ENCODE assay signal across 2 fruit fly cellular contexts in genomic region chrX:7194778-7195177, dm6.
A peak's percentile ranks its signal among the peaks of the same experiment; 100 is the strongest.
TF ChIP-seq lines count a peak whose summit lies in the region.

No protein-coding gene starts in this region.

TF ChIP-seq in whole organism, embryonic, 481 proteins besides CTCF, POLR2A, EP300 and RAD21 (continued from another document):
- TF ChIP-seq Scr (GFP tag; IDR thresholded peaks at IDR 0.05; lab: Robert Waterston, UW; ENCODE audit: partially characterized antibody) = no peak
- TF ChIP-seq CG13287 (GFP tag; IDR thresholded peaks at IDR 0.05; lab: Robert Waterston, UW; ENCODE audit: partially characterized antibody) = no peak
- no peak for TF ChIP-seq CG3281 (GFP tag; optimal IDR thresholded peaks at IDR 0.05; lab: Kevin White, UChicago)
- no peak for TF ChIP-seq p53 (GFP tag; optimal IDR thresholded peaks at IDR 0.05; lab: Kevin White, UChicago)
- TF ChIP-seq CrebB (tag; optimal IDR thresholded peaks at IDR 0.05; lab: Kevin White, UChicago) = no peak
- TF ChIP-seq tio (GFP tag; optimal IDR thresholded peaks at IDR 0.05; lab: Kevin White, UChicago) = no peak
- no peak for TF ChIP-seq D19A (tag; optimal IDR thresholded peaks at IDR 0.05; lab: Kevin White, UChicago)
- TF ChIP-seq bsh (GFP tag; optimal IDR thresholded peaks at IDR 0.05; lab: Kevin White, UChicago) = peak in 1 of 2 experiments; percentile 3
- no peak for TF ChIP-seq dmrt11E (tag; optimal IDR thresholded peaks at IDR 0.05; lab: Kevin White, UChicago)
- no peak for TF ChIP-seq Hr39 (optimal IDR thresholded peaks at IDR 0.05; lab: Kevin White, UChicago)
- no peak for TF ChIP-seq CG16863 (GFP tag; optimal IDR thresholded peaks at IDR 0.05; lab: Kevin White, UChicago)
- no peak for TF ChIP-seq CG30431 (GFP tag; optimal IDR thresholded peaks at IDR 0.05; lab: Kevin White, UChicago)
- no peak for TF ChIP-seq B-H2 (GFP tag; optimal IDR thresholded peaks at IDR 0.05; lab: Kevin White, UChicago)
- peak; percentile 70 for TF ChIP-seq Deaf1 (tag; optimal IDR thresholded peaks at IDR 0.05; lab: Kevin White, UChicago)
- no peak for TF ChIP-seq lmd (GFP tag; IDR thresholded peaks at IDR 0.05; lab: Robert Waterston, UW)
- no peak for TF ChIP-seq GATAe (GFP tag; conservative IDR thresholded peaks at IDR 0.05; lab: Robert Waterston, UW)
- TF ChIP-seq chm (GFP tag; IDR thresholded peaks at IDR 0.05; lab: Robert Waterston, UW) = peak; percentile 48; the same call in 1 of the 2 replicates
- TF ChIP-seq CG6791 (GFP tag; IDR thresholded peaks at IDR 0.05; lab: Robert Waterston, UW; ENCODE audit: partially characterized antibody) = 0 out of 3 replicates have a peak, but pooled peaks have one; percentile 30
- no peak for TF ChIP-seq CG7372 (GFP tag; IDR thresholded peaks at IDR 0.05; lab: Robert Waterston, UW)
- no peak for TF ChIP-seq CG4282 (GFP tag; optimal IDR thresholded peaks at IDR 0.05; lab: Kevin White, UChicago)
- no peak for TF ChIP-seq dmrt99B (tag; optimal IDR thresholded peaks at IDR 0.05; lab: Kevin White, UChicago)
- TF ChIP-seq Jarid2 (GFP tag; optimal IDR thresholded peaks at IDR 0.05; lab: Kevin White, UChicago) = peak; percentile 59

TF ChIP-seq in whole organism, prepupa, 60 proteins besides CTCF, POLR2A, EP300 and RAD21 (continued from another document):
- TF ChIP-seq Sox14 (GFP tag; optimal IDR thresholded peaks at IDR 0.05; lab: Kevin White, UChicago) (no peak), Sox102F (GFP tag; optimal IDR thresholded peaks at IDR 0.05; lab: Kevin White, UChicago) (peak; percentile 5), Ets96B (tag; optimal IDR thresholded peaks at IDR 0.05; lab: Kevin White, UChicago) (no peak), CG31627 (GFP tag; optimal IDR thresholded peaks at IDR 0.05; lab: Kevin White, UChicago) (no peak), fd85E (GFP tag; optimal IDR thresholded peaks at IDR 0.05; lab: Kevin White, UChicago) (no peak), cyc (GFP tag; optimal IDR thresholded peaks at IDR 0.05; lab: Kevin White, UChicago) (no peak), Blimp-1 (GFP tag; optimal IDR thresholded peaks at IDR 0.05; lab: Kevin White, UChicago) (no peak), Met (GFP tag; optimal IDR thresholded peaks at IDR 0.05; lab: Kevin White, UChicago) (no peak), Lpt (GFP tag; optimal IDR thresholded peaks at IDR 0.05; lab: Kevin White, UChicago) (no peak), lz (GFP tag; optimal IDR thresholded peaks at IDR 0.05; lab: Kevin White, UChicago) (no peak), vri (GFP tag; optimal IDR thresholded peaks at IDR 0.05; lab: Kevin White, UChicago) (no peak), CG3032 (tag; optimal IDR thresholded peaks at IDR 0.05; lab: Kevin White, UChicago) (no peak), spab (GFP tag; optimal IDR thresholded peaks at IDR 0.05; lab: Kevin White, UChicago) (no peak), CG6276 (GFP tag; optimal IDR thresholded peaks at IDR 0.05; lab: Kevin White, UChicago) (no peak), CG10669 (GFP tag; optimal IDR thresholded peaks at IDR 0.05; lab: Kevin White, UChicago) (no peak), CG8319 (GFP tag; optimal IDR thresholded peaks at IDR 0.05; lab: Kevin White, UChicago) (no peak), CG3919 (GFP tag; optimal IDR thresholded peaks at IDR 0.05; lab: Kevin White, UChicago) (no peak), dsx (GFP tag; optimal IDR thresholded peaks at IDR 0.05; lab: Kevin White, UChicago; ENCODE audit: poor library complexity, severe bottlenecking) (peak; percentile 60), CG9139 (GFP tag; optimal IDR thresholded peaks at IDR 0.05; lab: Kevin White, UChicago) (no peak), Hr4 (GFP tag; optimal IDR thresholded peaks at IDR 0.05; lab: Kevin White, UChicago) (no peak), svp (GFP tag; lab: Kevin White, UChicago) (peak; percentile 85), pdm3 (GFP tag; optimal IDR thresholded peaks at IDR 0.05; lab: Kevin White, UChicago) (no peak), CG7368 (GFP tag; optimal IDR thresholded peaks at IDR 0.05; lab: Kevin White, UChicago) (no peak), CG6808 (GFP tag; optimal IDR thresholded peaks at IDR 0.05; lab: Kevin White, UChicago) (peak; percentile 23), esn (GFP tag; optimal IDR thresholded peaks at IDR 0.05; lab: Kevin White, UChicago) (no peak), CG11294 (GFP tag; IDR thresholded peaks at IDR 0.05; lab: Robert Waterston, UW) (no peak), CG11902 (GFP tag; optimal IDR thresholded peaks at IDR 0.05; lab: Kevin White, UChicago) (no peak), achi (GFP tag; optimal IDR thresholded peaks at IDR 0.05; lab: Kevin White, UChicago) (no peak), CG16779 (tag; optimal IDR thresholded peaks at IDR 0.05; lab: Kevin White, UChicago) (peak; percentile 49), dac (GFP tag; optimal IDR thresholded peaks at IDR 0.05; lab: Kevin White, UChicago) (no peak), Gug (GFP tag; IDR thresholded peaks at IDR 0.05; lab: Robert Waterston, UW) (no peak), Ets21C (GFP tag; optimal IDR thresholded peaks at IDR 0.05; lab: Kevin White, UChicago) (no peak), Eip78C (GFP tag; lab: Kevin White, UChicago) (peak; percentile 75), CG6854 (GFP tag; optimal IDR thresholded peaks at IDR 0.05; lab: Kevin White, UChicago) (no peak), fd59A (GFP tag; optimal IDR thresholded peaks at IDR 0.05; lab: Kevin White, UChicago) (no peak)
